Worm (Caenorhabditis elegans): ENCODE results near the gene gpa-3.
A peak's percentile ranks its signal among the peaks of the same experiment; 100 is the strongest.

Gene gpa-3

DNA sequence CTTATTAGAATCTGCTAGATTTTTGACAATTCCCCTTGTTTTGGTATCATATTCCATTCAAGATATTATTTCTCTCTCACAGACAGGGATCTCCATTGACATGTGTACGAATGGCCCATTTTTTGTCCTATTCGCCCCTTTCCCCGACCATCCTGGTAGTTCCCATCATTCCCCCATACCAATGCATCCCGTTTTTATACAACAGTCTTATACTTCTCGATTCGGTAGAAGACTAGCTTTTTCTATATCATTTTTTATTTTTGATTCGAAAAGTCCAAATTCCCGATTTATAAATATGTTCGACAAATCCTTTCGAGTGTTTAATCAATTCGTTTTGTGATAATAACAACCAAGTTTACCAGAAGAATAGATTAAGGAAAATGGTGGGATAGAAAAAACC lies 32.7 kb downstream of the gpa-3 start:
- TF ChIP-seq ets-4 (tag; optimal IDR thresholded peaks at IDR 0.05) (no peak), ceh-24 (tag; optimal IDR thresholded peaks at IDR 0.05) (no peak), sox-4 (tag; optimal IDR thresholded peaks at IDR 0.05) (no peak), madf-2 (tag; optimal IDR thresholded peaks at IDR 0.05) (no peak), ztf-16 (tag; optimal IDR thresholded peaks at IDR 0.05) (no peak), K09A11.1 (tag; optimal IDR thresholded peaks at IDR 0.05; ENCODE audit: insufficient read depth) (no peak)

DNA sequence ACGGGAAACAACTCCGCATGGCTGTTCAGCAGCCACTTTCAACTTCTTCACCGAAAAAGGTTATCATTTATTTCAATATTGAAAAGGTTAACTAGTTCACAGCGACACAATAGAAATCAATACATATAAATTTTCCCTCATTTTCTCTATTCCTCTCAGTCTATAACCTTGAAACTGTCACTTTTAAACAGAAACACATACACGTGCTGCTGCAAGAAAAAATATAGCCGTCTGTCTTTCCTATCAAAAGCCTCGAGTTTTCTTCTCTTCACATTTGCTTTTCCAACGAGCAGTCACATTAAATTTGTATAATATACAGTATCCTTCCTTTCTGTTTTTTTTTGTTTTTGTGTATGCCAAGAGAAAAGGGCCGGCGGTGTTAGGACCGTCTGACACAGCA lies 35.4 kb downstream of the gpa-3 start:
- no peak for TF ChIP-seq K09A11.1 (tag; optimal IDR thresholded peaks at IDR 0.05; ENCODE audit: insufficient read depth)
- TF ChIP-seq C38D4.7 (GFP tag; optimal IDR thresholded peaks at IDR 0.05), result no peak
- TF ChIP-seq lim-6 (tag; optimal IDR thresholded peaks at IDR 0.05), result no peak

DNA sequence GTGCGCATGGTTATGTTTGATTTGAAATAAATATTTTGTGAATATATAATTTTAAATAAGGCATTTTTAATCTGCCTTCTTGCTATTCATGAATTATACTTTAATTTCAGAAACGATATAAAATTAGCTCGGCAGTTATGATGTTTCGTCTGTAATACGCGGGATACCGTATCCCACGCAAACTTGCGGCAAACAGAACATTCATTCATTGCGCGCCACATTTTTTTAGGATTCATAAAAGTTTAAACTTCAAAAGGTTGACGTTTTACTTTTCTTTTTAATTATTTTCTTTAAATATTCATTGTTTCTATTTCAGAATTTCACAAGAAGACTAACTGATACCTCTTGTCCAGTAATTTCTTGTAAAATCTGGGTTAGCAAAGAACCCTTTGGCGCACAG lies 36.7 kb downstream of the gpa-3 start, which contains the start of gene tag-153:
TSS of gene tag-153 (plus strand) at position 200 of the 400 bp plus-strand sequence.
- TF ChIP-seq dmd-4 (tag; optimal IDR thresholded peaks at IDR 0.05; ENCODE audit: borderline replicate concordance) (no peak), unc-42 (tag; optimal IDR thresholded peaks at IDR 0.05) (no peak)

DNA sequence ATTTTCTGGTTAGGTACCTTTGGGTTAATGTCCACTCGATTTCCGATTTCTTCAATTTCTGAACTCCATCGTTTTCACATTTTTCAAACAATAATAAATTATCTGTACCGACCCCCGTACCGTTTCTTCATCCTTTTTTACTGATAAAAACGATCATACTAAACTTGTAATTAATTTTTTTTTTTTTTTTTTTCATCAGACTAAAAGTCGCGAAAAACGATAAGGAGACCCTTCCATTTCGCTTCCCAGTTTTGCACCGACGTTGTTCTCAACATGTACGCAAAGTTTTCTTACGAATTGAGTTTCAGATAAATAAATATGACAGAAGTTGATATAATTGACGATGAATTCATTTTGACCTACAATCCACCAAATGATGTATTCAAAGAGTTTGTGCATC lies 38.4 kb downstream of the gpa-3 start, which contains the start of gene F44A2.7:
TSS of gene F44A2.7 (plus strand) at position 301 of the 400 bp plus-strand sequence.
- TF ChIP-seq pax-1 (tag; optimal IDR thresholded peaks at IDR 0.05) (no peak), fax-1 (tag; optimal IDR thresholded peaks at IDR 0.05) (no peak), elt-4 (tag; optimal IDR thresholded peaks at IDR 0.05) (no peak), ceh-31 (tag; optimal IDR thresholded peaks at IDR 0.05) (no peak), K02D7.2 (tag; optimal IDR thresholded peaks at IDR 0.05) (no peak), Y22D7AL.16 (tag; optimal IDR thresholded peaks at IDR 0.05) (no peak), elt-2 (tag; optimal IDR thresholded peaks at IDR 0.05) (no peak)

DNA sequence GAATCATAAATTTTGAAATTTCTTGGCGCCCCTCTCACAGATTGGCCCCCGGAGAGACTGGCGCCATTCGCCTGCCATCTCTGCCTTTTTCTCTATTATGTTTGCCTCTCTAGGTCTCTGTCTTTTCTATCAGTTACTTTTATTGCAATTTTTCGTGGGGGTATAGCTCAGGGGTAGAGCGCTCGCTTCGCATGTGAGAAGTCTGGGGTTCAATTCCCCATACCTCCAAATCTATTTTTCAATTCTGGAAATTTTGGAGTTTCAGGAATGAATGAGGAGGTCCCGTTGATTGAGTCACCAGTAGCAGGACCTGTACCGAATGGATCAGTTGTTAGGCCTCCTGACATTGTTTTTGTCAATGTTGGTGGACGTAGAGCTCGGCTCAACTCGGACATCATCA lies 41.5 kb downstream of the gpa-3 start, which contains the start of gene kvs-3:
TSS of gene kvs-3 (plus strand) at position 266 of the 400 bp plus-strand sequence.
- peak; percentile 16 for TF ChIP-seq hlh-6 (tag; optimal IDR thresholded peaks at IDR 0.05)
- TF ChIP-seq tbx-2 (tag; optimal IDR thresholded peaks at IDR 0.05), result peak; percentile 0
- TF ChIP-seq sdc-2 (tag; optimal IDR thresholded peaks at IDR 0.05), result peak; percentile 54
- TF ChIP-seq ceh-9 (tag; optimal IDR thresholded peaks at IDR 0.05), result peak; percentile 17
- no peak for TF ChIP-seq hlh-30 (tag; optimal IDR thresholded peaks at IDR 0.05; ENCODE audit: insufficient read depth)
- peak; percentile 44 for TF ChIP-seq F13H6.1 (tag; optimal IDR thresholded peaks at IDR 0.05)
- TF ChIP-seq che-1 (tag; optimal IDR thresholded peaks at IDR 0.05), result peak; percentile 20
- TF ChIP-seq ets-4 (tag; optimal IDR thresholded peaks at IDR 0.05), result no peak
- TF ChIP-seq ceh-45 (GFP tag; IDR thresholded peaks at IDR 0.05), result peak; percentile 35; the same call in 1 of the 2 replicates
- peak; percentile 19 for TF ChIP-seq dve-1 (tag; optimal IDR thresholded peaks at IDR 0.05)
- peak; percentile 50 for TF ChIP-seq C08G9.2 (tag; optimal IDR thresholded peaks at IDR 0.05)
- TF ChIP-seq ceh-18 (tag; optimal IDR thresholded peaks at IDR 0.05), result peak; percentile 55
- peak; percentile 38 for TF ChIP-seq ref-2 (tag; optimal IDR thresholded peaks at IDR 0.05)
- peak; percentile 32 for TF ChIP-seq nfya-1 (tag; optimal IDR thresholded peaks at IDR 0.05)
- peak; percentile 13 for TF ChIP-seq hlh-13 (GFP tag; optimal IDR thresholded peaks at IDR 0.05)
- no peak for TF ChIP-seq elt-4 (tag; optimal IDR thresholded peaks at IDR 0.05)
- TF ChIP-seq gmeb-2 (tag; optimal IDR thresholded peaks at IDR 0.05), result peak; percentile 33
- TF ChIP-seq pros-1 (tag; optimal IDR thresholded peaks at IDR 0.05), result no peak
- TF ChIP-seq ceh-34 (tag; optimal IDR thresholded peaks at IDR 0.05), result peak; percentile 3
- peak; percentile 19 for TF ChIP-seq ceh-31 (tag; optimal IDR thresholded peaks at IDR 0.05)
- peak; percentile 43 for TF ChIP-seq pat-9 (tag; optimal IDR thresholded peaks at IDR 0.05)
- TF ChIP-seq elt-2 (tag; optimal IDR thresholded peaks at IDR 0.05), result peak; percentile 34
- TF ChIP-seq ceh-14 (tag; optimal IDR thresholded peaks at IDR 0.05), result peak; percentile 48
- TF ChIP-seq fkh-6 (tag; optimal IDR thresholded peaks at IDR 0.05), result peak; percentile 32
- no peak for TF ChIP-seq odd-2 (tag; optimal IDR thresholded peaks at IDR 0.05)
- peak; percentile 49 for TF ChIP-seq C38D4.7 (GFP tag; optimal IDR thresholded peaks at IDR 0.05)
- no peak for TF ChIP-seq lin-11 (tag; optimal IDR thresholded peaks at IDR 0.05)
- no peak for TF ChIP-seq hlh-8 (tag; optimal IDR thresholded peaks at IDR 0.05)
- peak; percentile 62 for TF ChIP-seq sox-4 (tag; optimal IDR thresholded peaks at IDR 0.05)
- peak; percentile 61 for TF ChIP-seq pqm-1 (tag; optimal IDR thresholded peaks at IDR 0.05)
- no peak for TF ChIP-seq ceh-22 (tag; optimal IDR thresholded peaks at IDR 0.05)

Data from whole organism, late embryonic.